Worm (Caenorhabditis elegans) whole organism, late embryonic: ENCODE data around the gene C36B7.6.

ENCODE experiments used
- ceh-14 ChIP-seq: sonication (generic microtip); optimal IDR thresholded peaks from 2 replicates; lab custom pipeline; 2016; ENCODE audit warnings: missing genotype, missing genetic modification characterization, missing compliant biosample characterization
- ceh-9 ChIP-seq: sonication (generic microtip); optimal IDR thresholded peaks from 2 replicates; lab custom pipeline; 2016; ENCODE audit warnings: mild to moderate bottlenecking, missing genetic modification characterization, inconsistent platforms, missing compliant biosample characterization
- nhr-11 ChIP-seq: fragments of 150-350 bp; optimal IDR thresholded peaks from 2 replicates; lab custom pipeline; 2014; ENCODE audit warnings: missing biosample characterization, missing genetic modification characterization
- sox-4 ChIP-seq: sonication (generic microtip); optimal IDR thresholded peaks from 2 replicates; lab custom pipeline; 2017; ENCODE audit warnings: mild to moderate bottlenecking, missing genetic modification characterization, inconsistent platforms, missing compliant biosample characterization
- tbx-2 ChIP-seq: sonication (generic microtip); optimal IDR thresholded peaks from 2 replicates; lab custom pipeline; 2016; ENCODE audit warnings: missing genetic modification characterization, missing compliant biosample characterization

ce11 chrX:7099049-7099448 is 1.1 kb downstream of the C36B7.6 start:
- TF ChIP-seq nhr-11 (no peak), ceh-14 (tag; lab: Kevin White, UChicago) (no peak), sox-4 (tag; lab: Kevin White, UChicago) (no peak), ceh-9 (tag; lab: Kevin White, UChicago) (no peak), tbx-2 (no peak)
